Fruit fly (Drosophila melanogaster) whole organism, embryonic: ENCODE data around the gene cnir.

ENCODE experiments used
- Ada2b ChIP-seq: fragments of 200-800 bp; sonication (Bioruptor generic); IDR thresholded peaks from 2 replicates; pipeline ENCODE4 v1.3.6; 2022; ENCODE audit warnings: missing biosample characterization, missing genetic modification characterization
- Bdp1 ChIP-seq: fragments of 200-800 bp; sonication (Bioruptor generic); optimal IDR thresholded peaks from 3 replicates; lab custom pipeline; 2016; ENCODE audit warnings: missing biosample characterization, missing genetic modification characterization
- CG10267 ChIP-seq: fragments of 200-800 bp; sonication (Bioruptor generic); optimal IDR thresholded peaks from 2 replicates; lab custom pipeline; 2018; ENCODE audit warnings: missing biosample characterization, mild to moderate bottlenecking, missing genetic modification characterization, moderate library complexity
- CG11696 ChIP-seq: fragments of 200-800 bp; sonication (Bioruptor generic); IDR thresholded peaks from 2 replicates; pipeline ENCODE4 v1.3.6; 2022; ENCODE audit warnings: missing biosample characterization, missing genetic modification characterization
- CG17359 ChIP-seq: fragments of 200-800 bp; sonication (Bioruptor generic); optimal IDR thresholded peaks from 3 replicates; lab custom pipeline; 2018; ENCODE audit warnings: missing biosample characterization, mild to moderate bottlenecking, missing genetic modification characterization, moderate library complexity
- CG2875 ChIP-seq: fragments of 200-800 bp; sonication (Bioruptor generic); optimal IDR thresholded peaks from 2 replicates; lab custom pipeline; 2017; ENCODE audit warnings: missing biosample characterization, mild to moderate bottlenecking, missing genetic modification characterization, missing genetic modification reagents
- CG2889 ChIP-seq: fragments of 200-800 bp; sonication (Bioruptor generic); IDR thresholded peaks from 3 replicates; pipeline ENCODE4 v1.3.6; 2022; ENCODE audit warnings: missing biosample characterization, missing genetic modification characterization
- CG30403 ChIP-seq: fragments of 200-800 bp; sonication (Bioruptor generic); optimal IDR thresholded peaks from 3 replicates; lab custom pipeline; 2016; ENCODE audit warnings: missing biosample characterization, missing genetic modification characterization
- CG42726 ChIP-seq: fragments of 200-800 bp; sonication (Bioruptor generic); IDR thresholded peaks from 2 replicates; pipeline ENCODE4 v1.3.6; 2022; ENCODE audit warnings: missing biosample characterization, missing genetic modification characterization; ENCODE audit not compliant: partially characterized antibody
- CG4282 ChIP-seq: fragments of 200-800 bp; sonication (Bioruptor generic); optimal IDR thresholded peaks from 2 replicates; lab custom pipeline; 2016; ENCODE audit warnings: missing biosample characterization, missing genetic modification characterization
- CG6689 ChIP-seq: fragments of 200-800 bp; sonication (Bioruptor generic); IDR thresholded peaks from 2 replicates; pipeline ENCODE4 v1.3.6; 2022; ENCODE audit warnings: missing biosample characterization, missing genetic modification characterization
- CG6765 ChIP-seq: fragments of 200-800 bp; sonication (Bioruptor generic); optimal IDR thresholded peaks from 3 replicates; lab custom pipeline; 2017; ENCODE audit warnings: missing biosample characterization, mild to moderate bottlenecking, missing genetic modification characterization
- CG6813 ChIP-seq: fragments of 200-800 bp; sonication (Bioruptor generic); optimal IDR thresholded peaks from 2 replicates; lab custom pipeline; 2017; ENCODE audit warnings: missing biosample characterization, missing genetic modification characterization, mild to moderate bottlenecking, moderate library complexity, missing genetic modification reagents
- CG8944 ChIP-seq: fragments of 200-800 bp; sonication (Bioruptor generic); optimal IDR thresholded peaks from 3 replicates; lab custom pipeline; 2016; ENCODE audit warnings: missing biosample characterization, missing genetic modification characterization
- CG9437 ChIP-seq: fragments of 200-800 bp; sonication (Bioruptor generic); optimal IDR thresholded peaks from 2 replicates; lab custom pipeline; 2018; ENCODE audit warnings: missing biosample characterization, mild to moderate bottlenecking, missing genetic modification characterization
- CG9797 ChIP-seq: fragments of 200-800 bp; sonication (Bioruptor generic); optimal IDR thresholded peaks from 3 replicates; lab custom pipeline; 2018; ENCODE audit warnings: missing biosample characterization, mild to moderate bottlenecking, missing genetic modification characterization
- Doc2 ChIP-seq: fragments of 200-800 bp; sonication (Bioruptor generic); IDR thresholded peaks from 2 replicates; pipeline ENCODE4 v1.3.6; 2022; ENCODE audit warnings: missing biosample characterization, missing genetic modification characterization
- Fer3 ChIP-seq: fragments of 200-800 bp; sonication (Bioruptor generic); optimal IDR thresholded peaks from 2 replicates; lab custom pipeline; 2018; ENCODE audit warnings: missing biosample characterization, mild to moderate bottlenecking, missing genetic modification characterization, moderate library complexity
- Gsc ChIP-seq: fragments of 200-800 bp; sonication (Bioruptor generic); IDR thresholded peaks from 2 replicates; pipeline ENCODE4 v1.3.6; 2022; ENCODE audit warnings: missing biosample characterization, missing genetic modification characterization
- Hsf ChIP-seq: fragments of 200-800 bp; sonication (Bioruptor generic); optimal IDR thresholded peaks from 3 replicates; lab custom pipeline; 2016; ENCODE audit warnings: missing biosample characterization, missing genetic modification characterization
- Mad ChIP-seq: fragments of 200-800 bp; sonication (Bioruptor generic); optimal IDR thresholded peaks from 2 replicates; lab custom pipeline; 2016; ENCODE audit warnings: missing biosample characterization, missing genetic modification characterization
- Mes4 ChIP-seq: fragments of 200-800 bp; sonication (Bioruptor generic); optimal IDR thresholded peaks from 2 replicates; lab custom pipeline; 2016; ENCODE audit warnings: missing biosample characterization, missing genetic modification characterization
- NC2α ChIP-seq: fragments of 200-800 bp; sonication (Bioruptor generic); optimal IDR thresholded peaks from 2 replicates; lab custom pipeline; 2016; ENCODE audit warnings: missing biosample characterization, missing genetic modification characterization
- Nf-YA ChIP-seq: fragments of 200-800 bp; sonication (Bioruptor generic); IDR thresholded peaks from 2 replicates; pipeline ENCODE4 v1.3.6; 2022; ENCODE audit warnings: missing biosample characterization, missing genetic modification characterization
- Rx ChIP-seq: fragments of 200-800 bp; sonication (Bioruptor generic); IDR thresholded peaks from 2 replicates; pipeline ENCODE4 v1.3.6; 2022; ENCODE audit warnings: missing biosample characterization, missing genetic modification characterization
- Scr ChIP-seq: fragments of 200-800 bp; sonication (Bioruptor generic); IDR thresholded peaks from 2 replicates; pipeline ENCODE4 v1.3.6; 2022; ENCODE audit warnings: missing biosample characterization, missing genetic modification characterization; ENCODE audit not compliant: partially characterized antibody
- TFAM ChIP-seq: fragments of 200-800 bp; sonication (Bioruptor generic); optimal IDR thresholded peaks from 2 replicates; lab custom pipeline; 2017; ENCODE audit warnings: missing biosample characterization, missing genetic modification characterization, inconsistent platforms
- Usf ChIP-seq: fragments of 200-800 bp; sonication (Bioruptor generic); optimal IDR thresholded peaks from 2 replicates; lab custom pipeline; 2017; ENCODE audit warnings: missing genotype, missing biosample characterization, missing genetic modification characterization
- az2 ChIP-seq: fragments of 200-800 bp; sonication (Bioruptor generic); optimal IDR thresholded peaks from 3 replicates; lab custom pipeline; 2016; ENCODE audit warnings: missing biosample characterization, missing genetic modification characterization
- bcd ChIP-seq: fragments of 200-800 bp; sonication (Bioruptor generic); optimal IDR thresholded peaks from 2 replicates; lab custom pipeline; 2017; ENCODE audit warnings: missing biosample characterization, mild to moderate bottlenecking, missing genetic modification characterization
- bowl ChIP-seq: fragments of 200-800 bp; sonication (Bioruptor generic); IDR thresholded peaks from 2 replicates; pipeline ENCODE4 v1.3.6; 2022; ENCODE audit warnings: missing biosample characterization, missing genetic modification characterization
- dm ChIP-seq: fragments of 200-800 bp; sonication (Bioruptor generic); optimal IDR thresholded peaks from 3 replicates; lab custom pipeline; 2016; ENCODE audit warnings: missing biosample characterization, missing genetic modification characterization
- dmrt11E ChIP-seq: fragments of 200-800 bp; sonication (Bioruptor generic); optimal IDR thresholded peaks from 3 replicates; lab custom pipeline; 2018; ENCODE audit warnings: missing biosample characterization, mild to moderate bottlenecking, missing genetic modification characterization, moderate library complexity
- dysf ChIP-seq: fragments of 200-800 bp; sonication (Bioruptor generic); IDR thresholded peaks from 3 replicates; pipeline ENCODE4 v1.3.6; 2022; ENCODE audit warnings: missing biosample characterization, missing genetic modification characterization
- fd96Cb ChIP-seq: fragments of 200-800 bp; sonication (Bioruptor generic); optimal IDR thresholded peaks from 2 replicates; lab custom pipeline; 2018; ENCODE audit warnings: missing biosample characterization, mild to moderate bottlenecking, missing genetic modification characterization, moderate library complexity
- grau ChIP-seq: fragments of 200-800 bp; optimal IDR thresholded peaks from 3 replicates; lab custom pipeline; 2019; ENCODE audit warnings: missing biosample characterization, mild to moderate bottlenecking, missing genetic modification characterization, moderate library complexity
- grn ChIP-seq: fragments of 200-800 bp; sonication (Bioruptor generic); optimal IDR thresholded peaks from 3 replicates; lab custom pipeline; 2017; ENCODE audit warnings: missing biosample characterization, missing genetic modification characterization
- hkb ChIP-seq, 2 experiments: fragments of 200-800 bp in 1 of 2; fragments of >200 bp in 1 of 2; sonication (Bioruptor generic) in 1 of 2; IDR thresholded peaks in 1 of 2; optimal IDR thresholded peaks in 1 of 2; 2 replicates each; pipeline versions ENCODE4 v1.3.6 to Lab custom; 2017 to 2022; ENCODE audit warnings: missing biosample characterization in 1 of 2, missing genetic modification characterization in 1 of 2
- knrl ChIP-seq: fragments of 200-800 bp; sonication (Bioruptor generic); IDR thresholded peaks from 3 replicates; pipeline ENCODE4 v1.3.6; 2022; ENCODE audit warnings: missing biosample characterization, missing genetic modification characterization; ENCODE audit not compliant: partially characterized antibody
- lola ChIP-seq, 3 experiments: fragments of >200 bp in 2 of 3; fragments of 200-800 bp in 1 of 3; sonication (Bioruptor generic) in 1 of 3; optimal IDR thresholded peaks; 2 replicates each; lab custom pipeline; 2017 to 2019; ENCODE audit warnings: missing biosample characterization in 3 of 3, missing genetic modification characterization in 3 of 3, mild to moderate bottlenecking in 1 of 3, moderate library complexity in 1 of 3
- mirr ChIP-seq: fragments of 200-800 bp; sonication (Bioruptor generic); optimal IDR thresholded peaks from 3 replicates; lab custom pipeline; 2018; ENCODE audit warnings: missing biosample characterization, mild to moderate bottlenecking, missing genetic modification characterization
- oc ChIP-seq: fragments of 200-800 bp; sonication (Bioruptor generic); optimal IDR thresholded peaks from 2 replicates; lab custom pipeline; 2018; ENCODE audit warnings: missing biosample characterization, mild to moderate bottlenecking, missing genetic modification characterization, moderate library complexity
- p53 ChIP-seq: fragments of 200-800 bp; sonication (Bioruptor generic); optimal IDR thresholded peaks from 2 replicates; lab custom pipeline; 2016; ENCODE audit warnings: missing biosample characterization, missing genetic modification characterization
- pan ChIP-seq, 4 experiments: fragments of >200 bp in 3 of 4; fragments of 200-800 bp in 1 of 4; sonication (Bioruptor generic) in 1 of 4; optimal IDR thresholded peaks in 3 of 4; IDR thresholded peaks in 1 of 4; 2 replicates each; pipeline versions ENCODE4 v1.3.6 to Lab custom; 2017 to 2022; ENCODE audit warnings: missing biosample characterization in 2 of 4, missing genetic modification characterization in 2 of 4, mixed read lengths in 1 of 4
- pfk ChIP-seq: fragments of 200-800 bp; sonication (Bioruptor generic); optimal IDR thresholded peaks from 2 replicates; lab custom pipeline; 2018; ENCODE audit warnings: missing biosample characterization, mild to moderate bottlenecking, missing genetic modification characterization, moderate library complexity
- sim ChIP-seq: fragments of 200-800 bp; sonication (Bioruptor generic); IDR thresholded peaks from 2 replicates; pipeline ENCODE4 v1.3.6; 2022; ENCODE audit warnings: missing biosample characterization, missing genetic modification characterization
- sima ChIP-seq: fragments of 200-800 bp; sonication (Bioruptor generic); optimal IDR thresholded peaks from 2 replicates; lab custom pipeline; 2016; ENCODE audit warnings: missing biosample characterization, missing genetic modification characterization
- ssp ChIP-seq: fragments of 200-800 bp; sonication (Bioruptor generic); IDR thresholded peaks from 2 replicates; pipeline ENCODE4 v1.3.6; 2022; ENCODE audit warnings: missing biosample characterization, missing genetic modification characterization
- tx ChIP-seq: fragments of 200-800 bp; sonication (Bioruptor generic); optimal IDR thresholded peaks from 2 replicates; lab custom pipeline; 2016; ENCODE audit warnings: missing biosample characterization, missing genetic modification characterization
- unc-4 ChIP-seq: fragments of 200-800 bp; sonication (Bioruptor generic); IDR thresholded peaks from 2 replicates; pipeline ENCODE4 v1.3.6; 2022; ENCODE audit warnings: missing biosample characterization, missing genetic modification characterization; ENCODE audit not compliant: partially characterized antibody

cnir gene

DNA sequence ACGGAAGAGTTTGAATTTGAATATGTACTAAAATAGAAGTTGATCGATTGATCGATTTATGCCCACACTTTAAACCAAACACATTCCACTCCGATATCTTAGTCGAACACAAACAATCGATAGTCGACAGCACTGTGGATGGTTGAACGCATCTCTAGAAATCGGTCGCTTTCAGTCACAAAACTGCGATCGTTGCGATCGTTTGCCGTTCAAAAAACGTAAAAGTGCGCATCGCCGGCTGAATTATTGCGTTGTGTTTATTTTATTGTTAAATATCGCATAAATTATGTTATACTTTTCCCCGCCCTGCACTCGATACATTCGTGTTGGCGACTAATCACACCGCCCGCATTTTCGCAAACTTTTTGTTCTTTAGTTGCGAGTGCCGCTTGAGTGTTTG lies 40.5 kb downstream of the cnir start, which contains the start of gene Ccdc85 (continued):
- TF ChIP-seq fd96Cb (tag; lab: Kevin White, UChicago) (no peak), sima (GFP tag; lab: Kevin White, UChicago) (no peak), Scr (peak; percentile 92), CG4282 (GFP tag; lab: Kevin White, UChicago) (no peak), Nf-YA (GFP tag; lab: Robert Waterston, UW) (0 out of 2 replicates have a peak, but pooled peaks have one; percentile 7), CG2889 (GFP tag; lab: Robert Waterston, UW) (no peak), dysf (GFP tag; lab: Robert Waterston, UW) (no peak), CG8944 (GFP tag; lab: Kevin White, UChicago) (no peak), CG6765 (no peak), CG6813 (GFP tag; lab: Kevin White, UChicago) (no peak), grn (GFP tag; lab: Kevin White, UChicago) (no peak), Gsc (GFP tag; lab: Robert Waterston, UW) (no peak), Hsf (GFP tag; lab: Kevin White, UChicago) (peak; percentile 22), CG11696 (GFP tag; lab: Robert Waterston, UW) (no peak), dm (GFP tag; lab: Kevin White, UChicago) (no peak), CG9437 (no peak), dmrt11E (tag; lab: Kevin White, UChicago) (no peak), NC2α (GFP tag; lab: Kevin White, UChicago) (no peak), lola (GFP tag; optimal IDR thresholded peaks at IDR 0.05; lab: Kevin White, UChicago) (no peak), unc-4 (peak; percentile 90), Rx (no peak), CG42726 (GFP tag; lab: Robert Waterston, UW) (peak; percentile 92), CG9797 (peak; percentile 37), CG2875 (no peak), bowl (GFP tag; lab: Robert Waterston, UW) (no peak), tx (GFP tag; lab: Kevin White, UChicago) (no peak), CG10267 (tag; lab: Kevin White, UChicago) (peak; percentile 51), Usf (GFP tag; lab: Kevin White, UChicago) (no peak), Bdp1 (GFP tag; lab: Kevin White, UChicago) (no peak), bcd (GFP tag; lab: Kevin White, UChicago) (no peak), Mad (GFP tag; lab: Kevin White, UChicago) (peak; percentile 21), ssp (no peak), p53 (GFP tag; lab: Kevin White, UChicago) (no peak), grau (peak; percentile 17), mirr (GFP tag; lab: Kevin White, UChicago) (no peak), oc (tag; lab: Kevin White, UChicago) (no peak), pan (optimal IDR thresholded peaks at IDR 0.05; lab: Kevin White, UChicago) (no peak), pan (GFP tag; optimal IDR thresholded peaks at IDR 0.05 in 1 of 2, IDR thresholded peaks at IDR 0.05 in 1 of 2) (no peak), CG30403 (GFP tag; lab: Kevin White, UChicago) (no peak), az2 (GFP tag; lab: Kevin White, UChicago) (no peak), Fer3 (tag; lab: Kevin White, UChicago) (no peak), TFAM (no peak), knrl (GFP tag; lab: Robert Waterston, UW) (peak; percentile 89), CG17359 (tag; lab: Kevin White, UChicago) (no peak), Doc2 (GFP tag; lab: Robert Waterston, UW) (no peak), Mes4 (GFP tag; lab: Kevin White, UChicago) (peak; percentile 4), CG6689 (GFP tag; lab: Robert Waterston, UW) (no peak), Ada2b (no peak), pfk (GFP tag; lab: Kevin White, UChicago) (no peak), sim (GFP tag; lab: Robert Waterston, UW) (no peak), hkb (optimal IDR thresholded peaks at IDR 0.05; lab: Kevin White, UChicago) (no peak), hkb (GFP tag; IDR thresholded peaks at IDR 0.05; lab: Robert Waterston, UW) (0 out of 2 replicates have a peak, but pooled peaks have one; percentile 7)
